Worm (Caenorhabditis elegans) whole organism, young adult: ENCODE measurements around the gene col-104.

Source experiments
- K12H6.12 ChIP-seq: fragments of 200-800 bp; sonication (Bioruptor generic); optimal IDR thresholded peaks from 2 replicates; lab custom pipeline; 2018; ENCODE audit warnings: mild to moderate bottlenecking, missing genetic modification characterization, missing compliant biosample characterization
- ama-1 ChIP-seq, 3 experiments: fragments of 150-350 bp in 1 of 3; sonication (generic microtip) in 2 of 3; optimal IDR thresholded peaks; 2 replicates each; lab custom pipeline; 2014 to 2018; ENCODE audit warnings: missing biosample characterization in 2 of 3, missing genetic modification characterization in 2 of 3, missing genetic modification reagents in 2 of 3
- dpl-1 ChIP-seq: fragments of 150-350 bp; optimal IDR thresholded peaks from 2 replicates; lab custom pipeline; 2014; ENCODE audit warnings: missing biosample characterization, missing genetic modification reagents, missing genetic modification characterization
- hlh-12 ChIP-seq: sonication (generic microtip); optimal IDR thresholded peaks from 2 replicates; lab custom pipeline; 2016; ENCODE audit warnings: missing genetic modification characterization, missing compliant biosample characterization
- snpc-1.1 ChIP-seq: sonication (generic microtip); optimal IDR thresholded peaks from 2 replicates; lab custom pipeline; 2017; ENCODE audit warnings: missing genetic modification characterization, mild to moderate bottlenecking, missing compliant biosample characterization, antibody characterized with exemption, moderate library complexity, missing genotype, missing genetic modification reagents; ENCODE audit not compliant: insufficient read depth
- unc-130 ChIP-seq: sonication (generic microtip); optimal IDR thresholded peaks from 2 replicates; lab custom pipeline; 2016; ENCODE audit warnings: missing genetic modification reagents, missing genetic modification characterization, missing compliant biosample characterization
- zim-3 ChIP-seq: sonication (generic microtip); optimal IDR thresholded peaks from 2 replicates; lab custom pipeline; 2017; ENCODE audit warnings: mild to moderate bottlenecking, missing genetic modification characterization, moderate library complexity, missing compliant biosample characterization
- ztf-28 ChIP-seq: fragments of 200-800 bp; sonication (Bioruptor generic); IDR thresholded peaks from 2 replicates; pipeline ENCODE4 v1.3.6; 2022; ENCODE audit warnings: missing genetic modification reagents, missing genetic modification characterization, missing compliant biosample characterization
- ztf-3 ChIP-seq: fragments of 200-800 bp; sonication (Bioruptor generic); optimal IDR thresholded peaks from 2 replicates; lab custom pipeline; 2018; ENCODE audit warnings: mild to moderate bottlenecking, missing genetic modification characterization, missing compliant biosample characterization

ce11 chrIV:1361616-1362228 lies 6.6 kb upstream of the col-104 start:
- TF ChIP-seq hlh-12 (tag; lab: Kevin White, UChicago) (no peak), ama-1 (optimal IDR thresholded peaks at IDR 0.05; lab: Kevin White, UChicago) (no peak), ama-1 (GFP tag; optimal IDR thresholded peaks at IDR 0.05; lab: Kevin White, UChicago) (no peak), dpl-1 (GFP tag; lab: Kevin White, UChicago) (no peak), ztf-28 (GFP tag; lab: Robert Waterston, UW) (no peak), zim-3 (tag; lab: Kevin White, UChicago) (no peak), unc-130 (GFP tag; lab: Kevin White, UChicago) (no peak), snpc-1.1 (tag; lab: Kevin White, UChicago) (no peak), K12H6.12 (tag; lab: Kevin White, UChicago) (no peak), ztf-3 (GFP tag; lab: Kevin White, UChicago) (no peak)
